Worm (Caenorhabditis elegans): ENCODE results near the gene ZK488.5.

- no peak for TF ChIP-seq sox-4 (tag; optimal IDR thresholded peaks at IDR 0.05)
- TF ChIP-seq egl-27 (tag; optimal IDR thresholded peaks at IDR 0.05): no peak
These were observed 40.0 kb upstream of the ZK488.5 start, which contains the start of gene C14C6.8 for ce11 chrV:553067-553466.
